Fruit fly (Drosophila melanogaster) whole organism, embryonic: ENCODE results near the gene Wdr33.

ENCODE experiments used
- Atf3 ChIP-seq: fragments of 200-800 bp; sonication (Bioruptor generic); optimal IDR thresholded peaks from 3 replicates; lab custom pipeline; 2016; ENCODE audit warnings: missing biosample characterization, missing genetic modification characterization
- Atf6 ChIP-seq: fragments of 200-800 bp; sonication (Bioruptor generic); IDR thresholded peaks from 2 replicates; pipeline ENCODE4 v1.3.6; 2022; ENCODE audit warnings: missing biosample characterization, missing genetic modification characterization
- Awh ChIP-seq: fragments of 200-800 bp; sonication (Bioruptor generic); IDR thresholded peaks from 2 replicates; pipeline ENCODE4, ENCODE4 v1.3.6; 2022; ENCODE audit warnings: missing biosample characterization, missing genetic modification characterization
- Bteb2 ChIP-seq: fragments of 200-800 bp; sonication (Bioruptor generic); optimal IDR thresholded peaks from 2 replicates; lab custom pipeline; 2016; ENCODE audit warnings: missing biosample characterization, missing genetic modification characterization
- C15 ChIP-seq: fragments of 200-800 bp; sonication (Bioruptor generic); IDR thresholded peaks from 3 replicates; pipeline ENCODE4 v1.3.6; 2022; ENCODE audit warnings: missing biosample characterization, missing genetic modification characterization
- CG1024 ChIP-seq: fragments of 200-800 bp; sonication (Bioruptor generic); IDR thresholded peaks from 2 replicates; pipeline ENCODE4 v1.3.6; 2022; ENCODE audit warnings: missing biosample characterization, missing genetic modification characterization
- CG10267 ChIP-seq: fragments of 200-800 bp; sonication (Bioruptor generic); optimal IDR thresholded peaks from 2 replicates; lab custom pipeline; 2018; ENCODE audit warnings: missing biosample characterization, mild to moderate bottlenecking, missing genetic modification characterization, moderate library complexity
- CG10274 ChIP-seq: fragments of 200-800 bp; sonication (Bioruptor generic); optimal IDR thresholded peaks from 3 replicates; lab custom pipeline; 2017; ENCODE audit warnings: missing biosample characterization, mild to moderate bottlenecking, missing genetic modification characterization
- CG11696 ChIP-seq: fragments of 200-800 bp; sonication (Bioruptor generic); IDR thresholded peaks from 2 replicates; pipeline ENCODE4 v1.3.6; 2022; ENCODE audit warnings: missing biosample characterization, missing genetic modification characterization
- CG12299 ChIP-seq: fragments of 200-800 bp; sonication (Bioruptor generic); optimal IDR thresholded peaks from 2 replicates; lab custom pipeline; 2018; ENCODE audit warnings: missing biosample characterization, mild to moderate bottlenecking, missing genetic modification characterization
- CG13123 ChIP-seq: fragments of 200-800 bp; sonication (Bioruptor generic); optimal IDR thresholded peaks from 2 replicates; lab custom pipeline; 2016; ENCODE audit warnings: missing biosample characterization, missing genetic modification characterization
- CG14860 ChIP-seq: fragments of 200-800 bp; sonication (Bioruptor generic); IDR thresholded peaks from 3 replicates; pipeline ENCODE4 v1.3.6; 2022; ENCODE audit warnings: missing biosample characterization, missing genetic modification characterization; ENCODE audit not compliant: partially characterized antibody
- CG16813 ChIP-seq: fragments of 200-800 bp; sonication (Bioruptor generic); IDR thresholded peaks from 3 replicates; pipeline ENCODE4 v1.3.6; 2022; ENCODE audit warnings: missing biosample characterization, missing genetic modification characterization; ENCODE audit not compliant: partially characterized antibody
- CG17359 ChIP-seq: fragments of 200-800 bp; sonication (Bioruptor generic); optimal IDR thresholded peaks from 3 replicates; lab custom pipeline; 2018; ENCODE audit warnings: missing biosample characterization, mild to moderate bottlenecking, missing genetic modification characterization, moderate library complexity
- CG17802 ChIP-seq: fragments of 200-800 bp; sonication (Bioruptor generic); optimal IDR thresholded peaks from 2 replicates; lab custom pipeline; 2018; ENCODE audit warnings: missing biosample characterization, mild to moderate bottlenecking, missing genetic modification characterization, moderate library complexity
- CG17912 ChIP-seq: fragments of 200-800 bp; sonication (Bioruptor generic); optimal IDR thresholded peaks from 2 replicates; lab custom pipeline; 2018; ENCODE audit warnings: missing biosample characterization, mild to moderate bottlenecking, missing genetic modification characterization
- CG2875 ChIP-seq: fragments of 200-800 bp; sonication (Bioruptor generic); optimal IDR thresholded peaks from 2 replicates; lab custom pipeline; 2017; ENCODE audit warnings: missing biosample characterization, mild to moderate bottlenecking, missing genetic modification characterization, missing genetic modification reagents
- CG30020 ChIP-seq: fragments of 200-800 bp; optimal IDR thresholded peaks from 2 replicates; lab custom pipeline; 2019; ENCODE audit warnings: missing biosample characterization, mild to moderate bottlenecking, missing genetic modification characterization, moderate library complexity
- CG4424 ChIP-seq: fragments of 200-800 bp; sonication (Bioruptor generic); optimal IDR thresholded peaks from 3 replicates; lab custom pipeline; 2016; ENCODE audit warnings: missing biosample characterization, missing genetic modification characterization
- CG8388 ChIP-seq: fragments of 200-800 bp; sonication (Bioruptor generic); optimal IDR thresholded peaks from 2 replicates; lab custom pipeline; 2019; ENCODE audit warnings: missing biosample characterization, mild to moderate bottlenecking, missing genetic modification characterization, moderate library complexity
- CG8478 ChIP-seq: fragments of >200 bp; optimal IDR thresholded peaks from 2 replicates; lab custom pipeline; 2018
- CG8924 ChIP-seq: fragments of 200-800 bp; optimal IDR thresholded peaks from 3 replicates; lab custom pipeline; 2019; ENCODE audit warnings: missing biosample characterization, mild to moderate bottlenecking, missing genetic modification characterization, moderate library complexity
- D19B ChIP-seq: fragments of 200-800 bp; sonication (Bioruptor generic); optimal IDR thresholded peaks from 2 replicates; lab custom pipeline; 2017; ENCODE audit warnings: missing biosample characterization, mild to moderate bottlenecking, missing genetic modification characterization
- Dad ChIP-seq: fragments of 200-800 bp; sonication (Bioruptor generic); optimal IDR thresholded peaks from 3 replicates; lab custom pipeline; 2016; ENCODE audit warnings: missing biosample characterization, missing genetic modification characterization
- ERR ChIP-seq: fragments of 200-800 bp; sonication (Bioruptor generic); optimal IDR thresholded peaks from 2 replicates; lab custom pipeline; 2016; ENCODE audit warnings: missing biosample characterization, missing genetic modification characterization
- Ets65A ChIP-seq: fragments of 200-800 bp; sonication (Bioruptor generic); peaks from one replicate; lab custom pipeline; 2016; ENCODE audit warnings: missing biosample characterization, missing genetic modification characterization
- Hr78 ChIP-seq, 2 experiments: fragments of 200-800 bp in 1 of 2; fragments of >200 bp in 1 of 2; sonication (Bioruptor generic) in 1 of 2; optimal IDR thresholded peaks; 2 replicates each; lab custom pipeline; 2017 to 2019; ENCODE audit warnings: missing biosample characterization in 2 of 2, missing genetic modification characterization in 2 of 2, mild to moderate bottlenecking in 1 of 2, moderate library complexity in 1 of 2
- Hsf ChIP-seq: fragments of 200-800 bp; sonication (Bioruptor generic); optimal IDR thresholded peaks from 3 replicates; lab custom pipeline; 2016; ENCODE audit warnings: missing biosample characterization, missing genetic modification characterization
- NFAT ChIP-seq: fragments of 200-800 bp; sonication (Bioruptor generic); IDR thresholded peaks from 2 replicates; pipeline ENCODE4 v1.3.6; 2022; ENCODE audit warnings: missing biosample characterization, missing genetic modification characterization
- NK7.1 ChIP-seq: fragments of 200-800 bp; sonication (Bioruptor generic); optimal IDR thresholded peaks from 3 replicates; lab custom pipeline; 2016; ENCODE audit warnings: missing biosample characterization, missing genetic modification characterization
- Side ChIP-seq: fragments of 200-800 bp; sonication (Bioruptor generic); optimal IDR thresholded peaks from 2 replicates; lab custom pipeline; 2016; ENCODE audit warnings: missing biosample characterization, missing genetic modification characterization
- Sry-δ ChIP-seq: fragments of 200-800 bp; sonication (Bioruptor generic); optimal IDR thresholded peaks from 2 replicates; lab custom pipeline; 2016; ENCODE audit warnings: missing biosample characterization, missing genetic modification characterization
- TFAM ChIP-seq: fragments of 200-800 bp; sonication (Bioruptor generic); optimal IDR thresholded peaks from 2 replicates; lab custom pipeline; 2017; ENCODE audit warnings: missing biosample characterization, missing genetic modification characterization, inconsistent platforms
- bigmax ChIP-seq: fragments of 200-800 bp; sonication (Bioruptor generic); optimal IDR thresholded peaks from 2 replicates; lab custom pipeline; 2018; ENCODE audit warnings: missing biosample characterization, mild to moderate bottlenecking, missing genetic modification characterization
- bowl ChIP-seq: fragments of 200-800 bp; sonication (Bioruptor generic); IDR thresholded peaks from 2 replicates; pipeline ENCODE4 v1.3.6; 2022; ENCODE audit warnings: missing biosample characterization, missing genetic modification characterization
- br ChIP-seq: fragments of >200 bp; optimal IDR thresholded peaks from 2 replicates; lab custom pipeline; 2017
- da ChIP-seq: fragments of 200-800 bp; sonication (Bioruptor generic); optimal IDR thresholded peaks from 2 replicates; lab custom pipeline; 2016; ENCODE audit warnings: missing biosample characterization, missing genetic modification characterization
- dmrt99B ChIP-seq: fragments of 200-800 bp; sonication (Bioruptor generic); optimal IDR thresholded peaks from 2 replicates; lab custom pipeline; 2018; ENCODE audit warnings: missing biosample characterization, mild to moderate bottlenecking, missing genetic modification characterization, moderate library complexity
- ewg ChIP-seq: fragments of 200-800 bp; sonication (Bioruptor generic); optimal IDR thresholded peaks from 3 replicates; lab custom pipeline; 2017; ENCODE audit warnings: mild to moderate bottlenecking, missing biosample characterization, missing genetic modification reagents, missing genetic modification characterization
- ftz-f1 ChIP-seq: fragments of 200-800 bp; sonication (Bioruptor generic); optimal IDR thresholded peaks from 2 replicates; lab custom pipeline; 2016; ENCODE audit warnings: missing biosample characterization, missing genetic modification characterization
- otp ChIP-seq: fragments of 200-800 bp; sonication (Bioruptor generic); IDR thresholded peaks from 3 replicates; pipeline ENCODE4, ENCODE4 v1.3.6; 2022; ENCODE audit warnings: missing biosample characterization, missing genetic modification characterization
- prd ChIP-seq, 3 experiments: fragments of >200 bp in 2 of 3; fragments of 200-800 bp in 1 of 3; sonication (Bioruptor generic) in 1 of 3; optimal IDR thresholded peaks in 2 of 3; IDR thresholded peaks in 1 of 3; 2 replicates in 2 of 3; 3 replicates in 1 of 3; pipeline versions ENCODE4 v1.3.6 to Lab custom; 2017 to 2022; ENCODE audit warnings: missing biosample characterization in 1 of 3, missing genetic modification characterization in 1 of 3
- so ChIP-seq: fragments of 200-800 bp; sonication (Bioruptor generic); IDR thresholded peaks from 3 replicates; pipeline ENCODE4 v1.3.6; 2022; ENCODE audit warnings: missing biosample characterization, missing genetic modification characterization
- stwl ChIP-seq: fragments of 200-800 bp; sonication (Bioruptor generic); optimal IDR thresholded peaks from 3 replicates; lab custom pipeline; 2018; ENCODE audit warnings: missing biosample characterization, mild to moderate bottlenecking, missing genetic modification characterization, moderate library complexity
- tap ChIP-seq: fragments of 200-800 bp; optimal IDR thresholded peaks from 3 replicates; lab custom pipeline; 2019; ENCODE audit warnings: missing biosample characterization, mild to moderate bottlenecking, missing genetic modification characterization, moderate library complexity
- trem ChIP-seq: fragments of 200-800 bp; optimal IDR thresholded peaks from 3 replicates; lab custom pipeline; 2019; ENCODE audit warnings: missing biosample characterization, mild to moderate bottlenecking, missing genetic modification characterization, moderate library complexity
- tx ChIP-seq: fragments of 200-800 bp; sonication (Bioruptor generic); optimal IDR thresholded peaks from 2 replicates; lab custom pipeline; 2016; ENCODE audit warnings: missing biosample characterization, missing genetic modification characterization
- vvl ChIP-seq: fragments of 200-800 bp; sonication (Bioruptor generic); IDR thresholded peaks from 2 replicates; pipeline ENCODE4 v1.3.6; 2022; ENCODE audit warnings: missing biosample characterization, missing genetic modification characterization
- wdn ChIP-seq: fragments of 200-800 bp; sonication (Bioruptor generic); IDR thresholded peaks from 2 replicates; pipeline ENCODE4 v1.3.6; 2022; ENCODE audit warnings: missing biosample characterization, missing genetic modification characterization

Gene Wdr33

dm6 chr3R:5654692-5655181, 5.7 kb upstream of the Wdr33 start, which contains the start of the genes elm and MED27 (continued):
- TF ChIP-seq Hsf (GFP tag; lab: Kevin White, UChicago): peak; percentile 97
- no peak for TF ChIP-seq dmrt99B
- TF ChIP-seq CG10267 (tag; lab: Kevin White, UChicago): peak; percentile 87
- TF ChIP-seq CG11696 (GFP tag; lab: Robert Waterston, UW): peak; percentile 74
- TF ChIP-seq Bteb2 (GFP tag; lab: Kevin White, UChicago): peak; percentile 90
- TF ChIP-seq CG8924: peak; percentile 92
- no peak for TF ChIP-seq Hr78 (GFP tag; optimal IDR thresholded peaks at IDR 0.05; lab: Kevin White, UChicago)
- TF ChIP-seq bigmax: no peak
- peak; percentile 80 for TF ChIP-seq ewg
- peak; percentile 87 for TF ChIP-seq Atf3 (GFP tag; lab: Kevin White, UChicago)
- peak; percentile 73 for TF ChIP-seq CG17802
- TF ChIP-seq CG13123 (GFP tag; lab: Kevin White, UChicago): peak; percentile 89
- peak; percentile 62 for TF ChIP-seq tap (tag; lab: Kevin White, UChicago)
- TF ChIP-seq Awh (GFP tag; lab: Robert Waterston, UW): peak; percentile 81
- peak; percentile 98 for TF ChIP-seq CG16813 (GFP tag; lab: Robert Waterston, UW)
- TF ChIP-seq CG30020: peak; percentile 85
- peak; percentile 91 for TF ChIP-seq Dad (GFP tag; lab: Kevin White, UChicago)
- TF ChIP-seq CG8388 (GFP tag; lab: Kevin White, UChicago): peak; percentile 88
- peak; percentile 75 for TF ChIP-seq stwl (tag; lab: Kevin White, UChicago)
- TF ChIP-seq Atf6 (GFP tag; lab: Robert Waterston, UW): peak; percentile 87
- TF ChIP-seq ftz-f1: peak; percentile 85
- TF ChIP-seq C15 (GFP tag; lab: Robert Waterston, UW): peak; percentile 81; the same call in 2 of the 3 replicates
- no peak for TF ChIP-seq CG8478 (lab: Kevin White, UChicago)
- 0 out of 2 replicates have a peak, but pooled peaks have one; percentile 42 for TF ChIP-seq bowl (GFP tag; lab: Robert Waterston, UW)
- TF ChIP-seq vvl: peak; percentile 94
- TF ChIP-seq br (lab: Kevin White, UChicago): no peak
- peak; percentile 77 for TF ChIP-seq CG12299 (tag; lab: Kevin White, UChicago)
- TF ChIP-seq wdn (GFP tag; lab: Robert Waterston, UW): peak; percentile 92
- TF ChIP-seq Side (GFP tag; lab: Kevin White, UChicago): peak; percentile 89
- TF ChIP-seq TFAM: peak; percentile 62
- peak; percentile 89 for TF ChIP-seq CG17359
- TF ChIP-seq da: peak; percentile 78
- TF ChIP-seq prd (optimal IDR thresholded peaks at IDR 0.05; lab: Kevin White, UChicago): no peak
- TF ChIP-seq prd (GFP tag; IDR thresholded peaks at IDR 0.05; lab: Robert Waterston, UW): peak; percentile 98
- peak; percentile 76 for TF ChIP-seq ERR (GFP tag; lab: Kevin White, UChicago)
- TF ChIP-seq Sry-δ (GFP tag; lab: Kevin White, UChicago): peak; percentile 99
- peak; percentile 60; the same call in 1 of the 2 replicates for TF ChIP-seq CG1024 (GFP tag; lab: Robert Waterston, UW)
- TF ChIP-seq NFAT: peak; percentile 94
- TF ChIP-seq CG17912: no peak
- TF ChIP-seq trem (tag; lab: Kevin White, UChicago): peak; percentile 90
- peak; percentile 100 for TF ChIP-seq Ets65A (GFP tag; lab: Kevin White, UChicago)
- peak; percentile 94 for TF ChIP-seq CG14860 (GFP tag; lab: Robert Waterston, UW)
- TF ChIP-seq NK7.1 (GFP tag; lab: Kevin White, UChicago): peak; percentile 71
- TF ChIP-seq CG10274 (GFP tag; lab: Kevin White, UChicago): peak; percentile 68
- TF ChIP-seq CG2875 (GFP tag; lab: Kevin White, UChicago): peak; percentile 81
- peak; percentile 92 for TF ChIP-seq tx (GFP tag; lab: Kevin White, UChicago)
- peak; percentile 72 for TF ChIP-seq D19B (GFP tag; lab: Kevin White, UChicago)
- TF ChIP-seq so (GFP tag; lab: Robert Waterston, UW): peak; percentile 89; the same call in 2 of the 3 replicates
- peak; percentile 86 for TF ChIP-seq otp (GFP tag; lab: Robert Waterston, UW)
- peak; percentile 95 for TF ChIP-seq CG4424
